Worm (Caenorhabditis elegans) whole organism, L2 larva: ENCODE data around the gene K07D4.4.
"Not testable (repeated sequence)": the region's sequence is repeated elsewhere in the genome, so short reads cannot be mapped to it uniquely, and the experiment has no call there.

Experiments used
- C34F6.9 ChIP-seq: fragments of 150-350 bp; optimal IDR thresholded peaks from 2 replicates; lab custom pipeline; 2014; ENCODE audit warnings: missing biosample characterization, missing genetic modification characterization
- F13H6.1 ChIP-seq: sonication (generic microtip); optimal IDR thresholded peaks from 2 replicates; lab custom pipeline; 2016; ENCODE audit warnings: missing genetic modification characterization, missing compliant biosample characterization
- R02D3.7 ChIP-seq: fragments of 150-350 bp; optimal IDR thresholded peaks from 2 replicates; lab custom pipeline; 2014; ENCODE audit warnings: missing biosample characterization, missing genetic modification characterization
- Y55F3AM.14 ChIP-seq: fragments of 200-800 bp; sonication (Bioruptor generic); optimal IDR thresholded peaks from 2 replicates; lab custom pipeline; 2018; ENCODE audit warnings: mild to moderate bottlenecking, missing genetic modification characterization, missing compliant biosample characterization
- ZK546.5 ChIP-seq: sonication (generic microtip); optimal IDR thresholded peaks from 2 replicates; lab custom pipeline; 2017; ENCODE audit warnings: missing biosample characterization, missing genetic modification characterization
- alr-1 ChIP-seq: fragments of 150-350 bp; optimal IDR thresholded peaks from 2 replicates; lab custom pipeline; 2014; ENCODE audit warnings: missing biosample characterization, missing genetic modification characterization
- aly-2 ChIP-seq: fragments of 150-350 bp; optimal IDR thresholded peaks from 2 replicates; lab custom pipeline; 2014; ENCODE audit warnings: missing biosample characterization, missing genetic modification characterization
- ceh-16 ChIP-seq: fragments of 150-350 bp; optimal IDR thresholded peaks from 2 replicates; lab custom pipeline; 2014; ENCODE audit warnings: missing biosample characterization, missing genetic modification characterization
- ceh-82 ChIP-seq: fragments of 150-350 bp; optimal IDR thresholded peaks from 2 replicates; lab custom pipeline; 2014; ENCODE audit warnings: missing biosample characterization, missing genetic modification characterization
- egl-27 ChIP-seq: sonication (generic microtip); optimal IDR thresholded peaks from 3 replicates; lab custom pipeline; 2017; ENCODE audit warnings: missing biosample characterization, missing genetic modification reagents, missing genetic modification characterization
- elt-1 ChIP-seq: fragments of 150-350 bp; optimal IDR thresholded peaks from 2 replicates; lab custom pipeline; 2014; ENCODE audit warnings: missing biosample characterization, missing genetic modification characterization
- gmeb-1 ChIP-seq: fragments of 150-350 bp; optimal IDR thresholded peaks from 2 replicates; lab custom pipeline; 2014; ENCODE audit warnings: missing biosample characterization, missing genetic modification characterization
- lin-11 ChIP-seq: fragments of 150-350 bp; sonication (generic microtip); optimal IDR thresholded peaks from 2 replicates; lab custom pipeline; 2014; ENCODE audit warnings: missing biosample characterization, missing genetic modification characterization, inconsistent platforms, mixed read lengths
- lin-13 ChIP-seq: fragments of 150-350 bp; optimal IDR thresholded peaks from 2 replicates; lab custom pipeline; 2014; ENCODE audit warnings: missing biosample characterization, missing genetic modification reagents, missing genetic modification characterization
- lsy-2 ChIP-seq, 2 experiments: fragments of 150-350 bp in 1 of 2; sonication (generic microtip) in 1 of 2; optimal IDR thresholded peaks; 2 replicates each; lab custom pipeline; 2014 to 2017; ENCODE audit warnings: missing biosample characterization in 2 of 2, missing genetic modification characterization in 2 of 2
- mdl-1 ChIP-seq, 2 experiments: fragments of 150-350 bp in 1 of 2; sonication (generic microtip) in 1 of 2; optimal IDR thresholded peaks; 2 replicates each; lab custom pipeline; 2017; ENCODE audit warnings: missing biosample characterization in 2 of 2, missing genetic modification characterization in 2 of 2
- nhr-10 ChIP-seq: sonication (generic microtip); optimal IDR thresholded peaks from 2 replicates; lab custom pipeline; 2017; ENCODE audit warnings: missing biosample characterization, missing genetic modification characterization
- nhr-12 ChIP-seq: fragments of 150-350 bp; optimal IDR thresholded peaks from 2 replicates; lab custom pipeline; 2014; ENCODE audit warnings: missing biosample characterization, missing genetic modification characterization
- nhr-129 ChIP-seq: fragments of 150-350 bp; optimal IDR thresholded peaks from 2 replicates; lab custom pipeline; 2014; ENCODE audit warnings: missing biosample characterization, missing genetic modification characterization
- nhr-23 ChIP-seq: fragments of 150-350 bp; optimal IDR thresholded peaks from 2 replicates; lab custom pipeline; 2014; ENCODE audit warnings: missing biosample characterization, missing genetic modification reagents, missing genetic modification characterization
- nhr-6 ChIP-seq: fragments of 150-350 bp; optimal IDR thresholded peaks from 2 replicates; lab custom pipeline; 2014; ENCODE audit warnings: missing biosample characterization, missing genetic modification characterization
- sem-4 ChIP-seq: fragments of 150-350 bp; optimal IDR thresholded peaks from 2 replicates; lab custom pipeline; 2014; ENCODE audit warnings: missing biosample characterization, missing genetic modification reagents, missing genetic modification characterization
- skn-1 ChIP-seq: sonication (generic microtip); optimal IDR thresholded peaks from 2 replicates; lab custom pipeline; 2017; ENCODE audit warnings: missing biosample characterization, missing genetic modification characterization
- sma-3 ChIP-seq: sonication (generic microtip); optimal IDR thresholded peaks from 2 replicates; lab custom pipeline; 2016; ENCODE audit warnings: missing genetic modification reagents, missing genetic modification characterization, missing compliant biosample characterization
- sma-9 ChIP-seq, 2 experiments: fragments of 150-350 bp in 1 of 2; sonication (generic microtip) in 1 of 2; optimal IDR thresholded peaks; 2 replicates each; lab custom pipeline; 2014 to 2016; ENCODE audit warnings: missing genetic modification characterization in 2 of 2, mild to moderate bottlenecking in 1 of 2, missing biosample characterization in 1 of 2, missing compliant biosample characterization in 1 of 2, missing genetic modification reagents in 1 of 2, moderate library complexity in 1 of 2
- snpc-4 ChIP-seq: fragments of 150-350 bp; optimal IDR thresholded peaks from 2 replicates; lab custom pipeline; 2014; ENCODE audit warnings: missing biosample characterization, missing genetic modification characterization
- zag-1 ChIP-seq: fragments of 150-350 bp; optimal IDR thresholded peaks from 2 replicates; lab custom pipeline; 2014; ENCODE audit warnings: missing biosample characterization, missing genetic modification characterization
- ztf-1 ChIP-seq: fragments of 200-800 bp; sonication (Bioruptor generic); conservative IDR thresholded peaks from 2 replicates; pipeline ENCODE4 v1.3.6; 2022; ENCODE audit warnings: missing genetic modification characterization, missing compliant biosample characterization
- ztf-11 ChIP-seq: sonication (generic microtip); optimal IDR thresholded peaks from 2 replicates; lab custom pipeline; 2017; ENCODE audit warnings: missing biosample characterization, missing genetic modification characterization
- ztf-4 ChIP-seq: fragments of 150-350 bp; optimal IDR thresholded peaks from 2 replicates; lab custom pipeline; 2014; ENCODE audit warnings: missing biosample characterization, missing genetic modification characterization

The K07D4.4 gene

DNA sequence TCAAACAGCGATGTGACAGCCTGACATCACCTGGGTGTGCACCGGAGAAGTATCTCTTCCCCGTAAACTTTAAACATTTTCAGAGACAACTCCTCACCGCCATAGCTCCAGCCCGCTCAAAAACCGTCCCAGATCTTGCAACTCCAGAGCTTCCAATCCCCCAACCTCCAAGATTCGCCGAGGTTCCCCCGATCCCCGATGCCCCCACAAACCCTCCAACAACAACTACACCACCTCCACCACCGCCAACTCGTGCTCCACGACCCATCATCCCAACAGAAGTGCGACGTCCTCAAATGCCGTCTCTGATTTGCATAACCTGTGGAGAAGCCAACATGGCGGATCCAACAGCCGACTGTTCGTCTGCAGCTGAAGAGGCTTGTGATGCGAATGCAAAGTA lies 38.9 kb upstream of the K07D4.4 start:
- TF ChIP-seq skn-1 (tag; lab: Kevin White, UChicago): no peak
- no peak for TF ChIP-seq nhr-129
- TF ChIP-seq nhr-10: no peak
- no peak for TF ChIP-seq ceh-16
- TF ChIP-seq ztf-1 (GFP tag; lab: Robert Waterston, UW): no peak
- no peak for TF ChIP-seq R02D3.7 (tag; lab: Kevin White, UChicago)
- TF ChIP-seq nhr-6: no peak
- TF ChIP-seq lin-13: no peak
- no peak for TF ChIP-seq alr-1 (tag; lab: Kevin White, UChicago)
- no peak for TF ChIP-seq sem-4 (tag; lab: Kevin White, UChicago)
- TF ChIP-seq zag-1 (tag; lab: Kevin White, UChicago): no peak
- TF ChIP-seq lsy-2 (tag; optimal IDR thresholded peaks at IDR 0.05; lab: Kevin White, UChicago): no peak
- TF ChIP-seq nhr-12 (tag; lab: Kevin White, UChicago): no peak
- no peak for TF ChIP-seq ZK546.5 (tag; lab: Kevin White, UChicago)

DNA sequence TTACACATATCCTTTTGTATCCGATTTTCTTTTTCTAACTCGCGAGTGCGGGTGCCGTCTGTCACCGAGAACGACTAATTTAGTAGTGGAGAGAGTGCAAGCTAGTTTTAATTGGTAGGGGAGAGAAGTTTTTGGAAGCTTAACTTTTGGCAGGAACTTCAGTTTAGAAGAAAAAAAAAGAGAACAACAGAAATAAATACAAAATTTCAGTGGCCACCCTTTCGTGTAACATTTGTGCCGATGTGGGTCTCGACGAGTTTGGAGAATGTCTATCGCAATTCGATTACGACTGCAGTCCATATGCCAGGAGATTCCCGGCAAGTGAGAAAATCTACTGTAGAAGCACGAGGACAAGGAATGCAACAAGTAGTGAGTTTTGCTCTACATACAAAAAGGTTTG lies 35.9 kb upstream of the K07D4.4 start:
- TF ChIP-seq snpc-4 (tag; lab: Kevin White, UChicago): no peak
- no peak for TF ChIP-seq R02D3.7 (tag; lab: Kevin White, UChicago)
- TF ChIP-seq nhr-23 (tag; lab: Kevin White, UChicago): no peak
- no peak for TF ChIP-seq mdl-1 (tag; optimal IDR thresholded peaks at IDR 0.05; lab: Kevin White, UChicago)
- TF ChIP-seq, all 48 proteins: peak for 0

DNA sequence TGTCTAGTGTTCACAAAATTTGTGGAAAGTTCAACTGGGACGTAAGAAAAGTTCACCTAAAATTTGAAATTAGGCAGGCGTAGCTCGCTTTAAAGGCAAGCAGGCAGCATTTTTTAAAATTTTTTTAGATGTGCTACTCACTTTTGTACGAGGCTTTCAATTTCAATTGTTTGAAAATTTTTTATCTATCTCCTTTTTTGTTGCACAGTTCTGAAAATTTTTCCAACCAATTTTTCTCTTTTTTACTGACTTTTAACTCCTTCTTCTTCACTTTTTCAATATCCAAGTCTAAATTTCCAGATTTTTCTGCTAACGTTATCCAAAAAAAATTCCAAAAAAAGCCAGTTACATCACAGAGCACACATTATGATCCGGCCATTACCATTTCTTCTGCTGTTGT lies 35.1 kb upstream of the K07D4.4 start, which contains the start of gene W06A11.1:
Gene W06A11.1 (plus strand): TSS at position 301 of the 400 bp plus-strand sequence.
- no peak for TF ChIP-seq zag-1 (tag; lab: Kevin White, UChicago)
- TF ChIP-seq ztf-11 (tag; lab: Kevin White, UChicago): no peak

DNA sequence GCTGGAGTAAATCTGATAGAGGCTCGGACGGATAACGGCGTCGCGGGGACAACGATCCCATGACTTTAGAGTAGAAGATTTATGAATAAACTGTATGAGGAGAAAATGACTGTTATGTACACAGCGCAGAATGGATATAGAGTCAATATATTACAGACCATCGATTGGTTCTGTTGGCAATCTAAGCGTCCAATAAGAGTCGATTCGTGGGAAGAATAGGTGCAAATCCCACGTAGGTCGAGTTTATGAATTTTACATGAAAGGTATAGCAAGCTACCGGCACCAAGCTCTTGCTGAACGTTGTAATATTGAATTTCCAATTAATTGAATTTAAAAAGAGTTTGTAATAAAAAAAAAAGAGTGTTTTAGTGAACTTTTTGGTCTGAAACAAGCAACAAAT lies 31.8 kb upstream of the K07D4.4 start, which contains the start of gene fbxb-118:
Gene fbxb-118 (minus strand): TSS at position 101 of the 400 bp plus-strand sequence.
- TF ChIP-seq alr-1 (tag; lab: Kevin White, UChicago) (no peak), lin-11 (tag; lab: Kevin White, UChicago) (no peak), ztf-4 (no peak), elt-1 (no peak), lsy-2 (tag; optimal IDR thresholded peaks at IDR 0.05; lab: Kevin White, UChicago) (no peak), C34F6.9 (tag; lab: Kevin White, UChicago) (no peak), ceh-82 (tag; lab: Kevin White, UChicago) (no peak), mdl-1 (tag; optimal IDR thresholded peaks at IDR 0.05; lab: Kevin White, UChicago) (no peak), Y55F3AM.14 (GFP tag; lab: Kevin White, UChicago) (no peak), lin-13 (no peak)

DNA sequence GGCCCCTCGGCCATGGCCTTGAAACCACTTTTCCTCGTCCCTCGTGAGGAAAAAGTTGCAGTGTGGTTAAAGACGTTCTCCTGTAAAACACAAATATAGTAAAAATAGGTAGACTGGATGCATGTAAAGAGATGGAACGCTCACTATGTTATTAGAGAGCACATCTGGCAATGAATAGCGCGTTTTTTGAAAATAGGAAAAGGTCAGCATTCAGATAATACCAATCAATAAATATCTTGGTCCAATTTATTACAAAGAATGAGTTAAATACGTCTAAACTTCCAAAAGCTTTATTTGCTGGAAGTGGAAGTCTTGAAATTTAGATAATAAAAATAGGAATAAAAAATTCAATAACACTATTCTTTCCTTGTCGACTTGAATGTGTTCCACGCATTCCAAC lies 30.3 kb upstream of the K07D4.4 start, which contains the start of gene gadr-4:
Gene gadr-4 (minus strand): TSS at position 101 of the 400 bp plus-strand sequence.
- TF ChIP-seq sma-3 (GFP tag; lab: Kevin White, UChicago) (no peak), skn-1 (tag; lab: Kevin White, UChicago) (no peak), egl-27 (tag; lab: Kevin White, UChicago) (no peak), aly-2 (tag; lab: Kevin White, UChicago) (no peak)

DNA sequence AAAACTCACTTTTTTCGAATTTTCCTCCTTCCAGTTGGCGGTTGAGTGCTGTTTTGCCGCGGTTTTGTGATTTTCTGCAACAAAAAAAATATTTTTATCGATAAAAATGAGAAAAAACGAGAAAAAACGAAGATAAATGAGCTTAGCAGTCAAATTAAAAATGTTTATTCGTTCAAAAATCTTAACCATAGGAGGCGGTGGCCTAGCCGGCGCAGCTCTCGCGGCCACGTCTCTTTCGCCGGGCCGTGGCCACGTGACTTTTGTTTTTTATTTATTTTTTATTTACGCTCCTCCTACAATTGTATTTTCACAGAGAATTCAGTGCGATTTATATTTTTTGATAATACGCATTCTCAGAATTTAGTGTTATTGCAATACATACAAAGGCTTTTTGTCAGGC lies 17.5 kb upstream of the K07D4.4 start:
- TF ChIP-seq lsy-2 (tag; optimal IDR thresholded peaks at IDR 0.05; lab: Kevin White, UChicago): peak in 1 of 2 experiments; percentile 77
- TF ChIP-seq sma-3 (GFP tag; lab: Kevin White, UChicago): peak; percentile 28
- peak in 1 of 2 experiments; percentile 53 for TF ChIP-seq mdl-1 (tag; optimal IDR thresholded peaks at IDR 0.05; lab: Kevin White, UChicago)

DNA sequence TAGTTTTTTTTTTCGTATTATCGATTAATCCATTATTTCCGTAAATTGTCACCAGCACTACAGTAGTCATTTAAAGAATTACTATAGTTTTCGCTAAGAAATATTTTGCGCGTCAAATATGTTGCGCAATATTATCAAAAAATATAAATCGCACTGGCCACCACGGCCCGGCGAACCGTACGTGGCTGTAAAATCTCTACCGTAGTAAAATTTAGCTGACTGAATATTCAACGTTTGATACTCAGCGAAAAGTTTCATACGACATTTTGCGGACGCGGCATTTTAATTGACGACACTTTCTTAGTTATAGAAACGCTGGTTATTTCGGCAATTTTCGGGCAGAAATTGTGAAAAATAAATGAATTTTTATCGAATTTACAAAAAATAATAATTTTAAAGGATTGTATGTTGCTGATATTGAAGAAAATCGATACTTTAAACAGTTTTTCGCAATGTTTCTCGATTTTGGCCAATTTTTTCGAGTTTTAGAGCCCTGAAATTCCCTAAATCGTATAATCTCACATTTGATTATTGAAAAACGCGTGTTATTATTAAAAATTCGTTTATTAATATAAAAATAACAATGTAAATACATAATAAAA lies 15.7 kb upstream of the K07D4.4 start:
- TF ChIP-seq gmeb-1 (tag; lab: Kevin White, UChicago): peak; percentile 8
- TF ChIP-seq sma-3 (GFP tag; lab: Kevin White, UChicago): peak; percentile 60
- peak; percentile 9 for TF ChIP-seq lin-13
- peak; percentile 38 for TF ChIP-seq sma-9 (GFP tag; optimal IDR thresholded peaks at IDR 0.05; lab: Kevin White, UChicago)
- not testable (repeated sequence) for TF ChIP-seq sma-9 (tag; optimal IDR thresholded peaks at IDR 0.05; lab: Kevin White, UChicago)
- TF ChIP-seq F13H6.1 (tag; lab: Kevin White, UChicago): peak; percentile 66
- TF ChIP-seq lsy-2 (tag; optimal IDR thresholded peaks at IDR 0.05; lab: Kevin White, UChicago): peak; percentile 46 to 53
